Fruit fly (Drosophila melanogaster) whole organism, embryonic: ENCODE results near the gene CG12024.
A peak's percentile ranks its signal among the peaks of the same experiment; 100 is the strongest.

Experiments
- Asciz ChIP-seq: fragments of 200-800 bp; sonication (Bioruptor generic); optimal IDR thresholded peaks from 2 replicates; lab custom pipeline; 2017; ENCODE audit warnings: missing biosample characterization, mild to moderate bottlenecking, missing genetic modification characterization, missing genetic modification reagents
- B-H1 ChIP-seq: fragments of 200-800 bp; sonication (Bioruptor generic); IDR thresholded peaks from 3 replicates; pipeline ENCODE4 v1.3.6; 2022; ENCODE audit warnings: missing biosample characterization, missing genetic modification characterization
- BtbVII ChIP-seq: fragments of 200-800 bp; sonication (Bioruptor generic); optimal IDR thresholded peaks from 3 replicates; lab custom pipeline; 2017; ENCODE audit warnings: missing biosample characterization, mild to moderate bottlenecking, missing genetic modification characterization
- CG11398 ChIP-seq: fragments of 200-800 bp; sonication (Bioruptor generic); optimal IDR thresholded peaks from 2 replicates; lab custom pipeline; 2016; ENCODE audit warnings: missing biosample characterization, missing genetic modification characterization
- CG11504 ChIP-seq: fragments of 200-800 bp; sonication (Bioruptor generic); optimal IDR thresholded peaks from 3 replicates; lab custom pipeline; 2019; ENCODE audit warnings: missing biosample characterization, mild to moderate bottlenecking, missing genetic modification characterization, moderate library complexity
- CG12071 ChIP-seq: fragments of 200-800 bp; sonication (Bioruptor generic); optimal IDR thresholded peaks from 3 replicates; lab custom pipeline; 2018; ENCODE audit warnings: missing biosample characterization, mild to moderate bottlenecking, missing genetic modification characterization
- CG1233 ChIP-seq: fragments of 200-800 bp; sonication (Bioruptor generic); optimal IDR thresholded peaks from 4 replicates; lab custom pipeline; 2018; ENCODE audit warnings: missing biosample characterization, mild to moderate bottlenecking, missing genetic modification characterization
- CG13775 ChIP-seq: fragments of 200-800 bp; sonication (Bioruptor generic); optimal IDR thresholded peaks from 3 replicates; lab custom pipeline; 2017; ENCODE audit warnings: missing biosample characterization, mild to moderate bottlenecking, missing genetic modification characterization
- CG15514 ChIP-seq: fragments of 200-800 bp; sonication (Bioruptor generic); optimal IDR thresholded peaks from 3 replicates; lab custom pipeline; 2017; ENCODE audit warnings: missing biosample characterization, missing genetic modification characterization, mild to moderate bottlenecking, moderate library complexity, missing genetic modification reagents
- CG17328 ChIP-seq: fragments of 200-800 bp; sonication (Bioruptor generic); IDR thresholded peaks from 2 replicates; pipeline ENCODE4 v1.3.6; 2022; ENCODE audit warnings: missing biosample characterization, missing genetic modification characterization
- CG17802 ChIP-seq: fragments of 200-800 bp; sonication (Bioruptor generic); optimal IDR thresholded peaks from 2 replicates; lab custom pipeline; 2018; ENCODE audit warnings: missing biosample characterization, mild to moderate bottlenecking, missing genetic modification characterization, moderate library complexity
- CG17829 ChIP-seq: fragments of 200-800 bp; optimal IDR thresholded peaks from 2 replicates; lab custom pipeline; 2019; ENCODE audit warnings: missing biosample characterization, mild to moderate bottlenecking, missing genetic modification characterization, moderate library complexity
- CG18262 ChIP-seq: fragments of 200-800 bp; optimal IDR thresholded peaks from 3 replicates; lab custom pipeline; 2019; ENCODE audit warnings: missing biosample characterization, mild to moderate bottlenecking, missing genetic modification characterization, moderate library complexity
- CG2129 ChIP-seq: fragments of 200-800 bp; sonication (Bioruptor generic); IDR thresholded peaks from 2 replicates; pipeline ENCODE4 v1.3.6; 2022; ENCODE audit warnings: missing biosample characterization, missing genetic modification characterization; ENCODE audit not compliant: partially characterized antibody
- CG2678 ChIP-seq: fragments of 200-800 bp; sonication (Bioruptor generic); optimal IDR thresholded peaks from 3 replicates; lab custom pipeline; 2019; ENCODE audit warnings: missing biosample characterization, mild to moderate bottlenecking, missing genetic modification characterization, moderate library complexity
- CG31224 ChIP-seq: fragments of 200-800 bp; sonication (Bioruptor generic); IDR thresholded peaks from 2 replicates; pipeline ENCODE4 v1.3.6; 2022; ENCODE audit warnings: missing biosample characterization, missing genetic modification characterization
- CG3281 ChIP-seq: fragments of 200-800 bp; sonication (Bioruptor generic); optimal IDR thresholded peaks from 3 replicates; lab custom pipeline; 2017; ENCODE audit warnings: missing biosample characterization, mild to moderate bottlenecking, missing genetic modification characterization
- CG33213 ChIP-seq: fragments of 200-800 bp; sonication (Bioruptor generic); optimal IDR thresholded peaks from 3 replicates; lab custom pipeline; 2016; ENCODE audit warnings: missing biosample characterization, missing genetic modification characterization
- CG42726 ChIP-seq: fragments of 200-800 bp; sonication (Bioruptor generic); IDR thresholded peaks from 2 replicates; pipeline ENCODE4 v1.3.6; 2022; ENCODE audit warnings: missing biosample characterization, missing genetic modification characterization; ENCODE audit not compliant: partially characterized antibody
- CG5953 ChIP-seq: fragments of 200-800 bp; sonication (Bioruptor generic); IDR thresholded peaks from 2 replicates; pipeline ENCODE4 v1.3.6; 2022; ENCODE audit warnings: missing biosample characterization, missing genetic modification characterization
- CG6854 ChIP-seq: fragments of 200-800 bp; sonication (Bioruptor generic); optimal IDR thresholded peaks from 3 replicates; lab custom pipeline; 2017; ENCODE audit warnings: missing biosample characterization, mild to moderate bottlenecking, missing genetic modification characterization
- CG7786 ChIP-seq: fragments of 200-800 bp; sonication (Bioruptor generic); optimal IDR thresholded peaks from 2 replicates; lab custom pipeline; 2016; ENCODE audit warnings: missing biosample characterization, missing genetic modification characterization
- CG7839 ChIP-seq: fragments of 200-800 bp; sonication (Bioruptor generic); optimal IDR thresholded peaks from 3 replicates; lab custom pipeline; 2018; ENCODE audit warnings: missing biosample characterization, mild to moderate bottlenecking, missing genetic modification characterization, moderate library complexity
- CG9609 ChIP-seq: fragments of 200-800 bp; sonication (Bioruptor generic); optimal IDR thresholded peaks from 3 replicates; lab custom pipeline; 2016; ENCODE audit warnings: missing biosample characterization, missing genetic modification characterization
- Dek ChIP-seq: fragments of 200-800 bp; sonication (Bioruptor generic); optimal IDR thresholded peaks from 3 replicates; lab custom pipeline; 2019; ENCODE audit warnings: missing biosample characterization, mild to moderate bottlenecking, missing genetic modification characterization, moderate library complexity
- Hmx ChIP-seq: fragments of 200-800 bp; sonication (Bioruptor generic); optimal IDR thresholded peaks from 2 replicates; lab custom pipeline; 2016; ENCODE audit warnings: missing biosample characterization, missing genetic modification characterization
- Hr51 ChIP-seq, 2 experiments: fragments of 200-800 bp; sonication (Bioruptor generic); optimal IDR thresholded peaks; 2 replicates in 1 of 2; 3 replicates in 1 of 2; lab custom pipeline; 2016 to 2018; ENCODE audit warnings: missing biosample characterization in 2 of 2, missing genetic modification characterization in 2 of 2, mild to moderate bottlenecking in 1 of 2, moderate library complexity in 1 of 2
- Hr78 ChIP-seq, 2 experiments: fragments of 200-800 bp in 1 of 2; fragments of >200 bp in 1 of 2; sonication (Bioruptor generic) in 1 of 2; optimal IDR thresholded peaks; 2 replicates each; lab custom pipeline; 2017 to 2019; ENCODE audit warnings: missing biosample characterization in 2 of 2, missing genetic modification characterization in 2 of 2, mild to moderate bottlenecking in 1 of 2, moderate library complexity in 1 of 2
- MESR4 ChIP-seq: fragments of 200-800 bp; sonication (Bioruptor generic); optimal IDR thresholded peaks from 2 replicates; lab custom pipeline; 2018; ENCODE audit warnings: missing biosample characterization, mild to moderate bottlenecking, missing genetic modification characterization, moderate library complexity
- Med ChIP-seq: fragments of 200-800 bp; sonication (Bioruptor generic); peaks from one replicate; lab custom pipeline; 2016; ENCODE audit warnings: missing biosample characterization, missing genetic modification characterization, mild to moderate bottlenecking, inconsistent platforms, moderate library complexity
- NC2α ChIP-seq: fragments of 200-800 bp; sonication (Bioruptor generic); optimal IDR thresholded peaks from 2 replicates; lab custom pipeline; 2016; ENCODE audit warnings: missing biosample characterization, missing genetic modification characterization
- Optix ChIP-seq: fragments of 200-800 bp; sonication (Bioruptor generic); IDR thresholded peaks from 3 replicates; pipeline ENCODE4 v1.3.6; 2022; ENCODE audit warnings: missing biosample characterization, missing genetic modification characterization
- Sin3A ChIP-seq: fragments of >200 bp; optimal IDR thresholded peaks from 2 replicates; lab custom pipeline; 2018
- Spps ChIP-seq: fragments of 200-800 bp; sonication (Bioruptor generic); optimal IDR thresholded peaks from 2 replicates; lab custom pipeline; 2018; ENCODE audit warnings: missing biosample characterization, mild to moderate bottlenecking, missing genetic modification characterization
- Sry-δ ChIP-seq: fragments of 200-800 bp; sonication (Bioruptor generic); optimal IDR thresholded peaks from 2 replicates; lab custom pipeline; 2016; ENCODE audit warnings: missing biosample characterization, missing genetic modification characterization
- Trl ChIP-seq, 3 experiments: fragments of >200 bp in 2 of 3; fragments of 200-800 bp in 1 of 3; sonication (Bioruptor generic) in 1 of 3; optimal IDR thresholded peaks; 2 replicates in 1 of 3; 3 replicates in 2 of 3; lab custom pipeline; 2016 to 2017; ENCODE audit warnings: missing biosample characterization in 1 of 3, missing genetic modification characterization in 1 of 3
- al ChIP-seq: fragments of 200-800 bp; sonication (Bioruptor generic); IDR thresholded peaks from 2 replicates; pipeline ENCODE4 v1.3.6; 2022; ENCODE audit warnings: missing biosample characterization, missing genetic modification characterization
- aop ChIP-seq: fragments of 200-800 bp; sonication (Bioruptor generic); IDR thresholded peaks from 2 replicates; pipeline ENCODE4 v1.3.6; 2022; ENCODE audit warnings: missing biosample characterization, missing genetic modification characterization
- btn ChIP-seq: fragments of 200-800 bp; sonication (Bioruptor generic); optimal IDR thresholded peaks from 2 replicates; lab custom pipeline; 2016; ENCODE audit warnings: missing biosample characterization, missing genetic modification characterization
- croc ChIP-seq: fragments of 200-800 bp; sonication (Bioruptor generic); conservative IDR thresholded peaks from 3 replicates; pipeline ENCODE4 v1.3.6; 2022; ENCODE audit warnings: missing biosample characterization, missing genetic modification characterization
- ind ChIP-seq: fragments of 200-800 bp; sonication (Bioruptor generic); optimal IDR thresholded peaks from 3 replicates; lab custom pipeline; 2016; ENCODE audit warnings: missing biosample characterization, missing genetic modification characterization
- kah ChIP-seq: fragments of 200-800 bp; sonication (Bioruptor generic); optimal IDR thresholded peaks from 2 replicates; lab custom pipeline; 2018; ENCODE audit warnings: missing biosample characterization, mild to moderate bottlenecking, missing genetic modification characterization
- knrl ChIP-seq: fragments of 200-800 bp; sonication (Bioruptor generic); IDR thresholded peaks from 3 replicates; pipeline ENCODE4 v1.3.6; 2022; ENCODE audit warnings: missing biosample characterization, missing genetic modification characterization; ENCODE audit not compliant: partially characterized antibody
- onecut ChIP-seq: fragments of 200-800 bp; sonication (Bioruptor generic); IDR thresholded peaks from 2 replicates; pipeline ENCODE4 v1.3.6; 2022; ENCODE audit warnings: missing biosample characterization, missing genetic modification characterization
- org-1 ChIP-seq: fragments of 200-800 bp; sonication (Bioruptor generic); optimal IDR thresholded peaks from 2 replicates; lab custom pipeline; 2017; ENCODE audit warnings: missing biosample characterization, missing genetic modification characterization
- peb ChIP-seq: fragments of 200-800 bp; sonication (Bioruptor generic); IDR thresholded peaks from 2 replicates; pipeline ENCODE4 v1.3.6; 2022; ENCODE audit warnings: missing biosample characterization, missing genetic modification characterization
- twi ChIP-seq: fragments of 200-800 bp; optimal IDR thresholded peaks from 2 replicates; lab custom pipeline; 2019; ENCODE audit warnings: missing biosample characterization, mild to moderate bottlenecking, missing genetic modification characterization, moderate library complexity
- vvl ChIP-seq: fragments of 200-800 bp; sonication (Bioruptor generic); IDR thresholded peaks from 2 replicates; pipeline ENCODE4 v1.3.6; 2022; ENCODE audit warnings: missing biosample characterization, missing genetic modification characterization
- zen2 ChIP-seq: fragments of 200-800 bp; sonication (Bioruptor generic); IDR thresholded peaks from 3 replicates; pipeline ENCODE4 v1.3.6; 2022; ENCODE audit warnings: missing biosample characterization, missing genetic modification characterization; ENCODE audit not compliant: partially characterized antibody
- zf30C ChIP-seq: fragments of 200-800 bp; sonication (Bioruptor generic); optimal IDR thresholded peaks from 3 replicates; lab custom pipeline; 2018; ENCODE audit warnings: missing biosample characterization, mild to moderate bottlenecking, missing genetic modification characterization

The CG12024 gene

dm6 chr3L:1808631-1809030 is 48.3 kb upstream of the CG12024 start (continued):
- peak; percentile 73 for TF ChIP-seq CG6854 (GFP tag; lab: Kevin White, UChicago)
- TF ChIP-seq CG15514 (GFP tag; lab: Kevin White, UChicago) = peak; percentile 82
- peak; percentile 59 for TF ChIP-seq Spps (tag; lab: Kevin White, UChicago)
- no peak for TF ChIP-seq CG2129 (GFP tag; lab: Robert Waterston, UW)
- peak; percentile 93 for TF ChIP-seq CG7839 (tag; lab: Kevin White, UChicago)
- peak; percentile 84 for TF ChIP-seq Asciz (GFP tag; lab: Kevin White, UChicago)
- TF ChIP-seq B-H1 (GFP tag; lab: Robert Waterston, UW) = peak; percentile 89
- TF ChIP-seq CG11504 (tag; lab: Kevin White, UChicago) = peak; percentile 92
- peak; percentile 63 for TF ChIP-seq CG17802
- peak; percentile 85 for TF ChIP-seq CG7786 (GFP tag; lab: Kevin White, UChicago)
- peak; percentile 64 for TF ChIP-seq NC2α (GFP tag; lab: Kevin White, UChicago)
- peak; percentile 92 for TF ChIP-seq CG2678 (tag; lab: Kevin White, UChicago)
- TF ChIP-seq zf30C (GFP tag; lab: Kevin White, UChicago) = peak; percentile 19
- no peak for TF ChIP-seq Trl (optimal IDR thresholded peaks at IDR 0.05; lab: Kevin White, UChicago)
- peak; percentile 91 for TF ChIP-seq Trl (GFP tag; optimal IDR thresholded peaks at IDR 0.05; lab: Kevin White, UChicago)
- TF ChIP-seq kah = peak; percentile 57
- peak; percentile 80 for TF ChIP-seq CG18262 (tag; lab: Kevin White, UChicago)
- peak; percentile 71; the same call in 2 of the 3 replicates for TF ChIP-seq croc
- TF ChIP-seq vvl (GFP tag; lab: Robert Waterston, UW) = peak; percentile 94
- peak; percentile 84 for TF ChIP-seq CG3281 (GFP tag; lab: Kevin White, UChicago)
- peak; percentile 88 for TF ChIP-seq CG17829 (tag; lab: Kevin White, UChicago)
- peak; percentile 84 for TF ChIP-seq CG1233 (GFP tag; lab: Kevin White, UChicago)
- TF ChIP-seq knrl (GFP tag; lab: Robert Waterston, UW) = no peak
- peak; percentile 91 for TF ChIP-seq Optix
- TF ChIP-seq aop (GFP tag; lab: Robert Waterston, UW) = 0 out of 2 replicates have a peak, but pooled peaks have one; percentile 61
- peak; percentile 83 for TF ChIP-seq onecut (GFP tag; lab: Robert Waterston, UW)
- TF ChIP-seq Dek = peak; percentile 85
- peak; percentile 57 for TF ChIP-seq Sry-δ (GFP tag; lab: Kevin White, UChicago)
- no peak for TF ChIP-seq CG42726 (GFP tag; lab: Robert Waterston, UW)
- peak; percentile 42 for TF ChIP-seq twi (tag; lab: Kevin White, UChicago)
- TF ChIP-seq BtbVII (GFP tag; lab: Kevin White, UChicago) = peak; percentile 81
- peak; percentile 73 for TF ChIP-seq peb
- peak; percentile 83 for TF ChIP-seq CG9609 (GFP tag; lab: Kevin White, UChicago)
- TF ChIP-seq Med (GFP tag; lab: Kevin White, UChicago) = peak; percentile 99
- TF ChIP-seq Sin3A (lab: Kevin White, UChicago) = no peak
- TF ChIP-seq org-1 (GFP tag; lab: Kevin White, UChicago) = peak; percentile 84
- TF ChIP-seq CG31224 (GFP tag; lab: Robert Waterston, UW) = peak; percentile 87
- TF ChIP-seq Hr78 (GFP tag; optimal IDR thresholded peaks at IDR 0.05; lab: Kevin White, UChicago) = no peak
- peak; percentile 78 to 91 for TF ChIP-seq Hr51 (GFP tag; optimal IDR thresholded peaks at IDR 0.05; lab: Kevin White, UChicago)
- TF ChIP-seq btn = peak; percentile 81
- TF ChIP-seq CG33213 (GFP tag; lab: Kevin White, UChicago) = peak; percentile 87
- peak; percentile 92 for TF ChIP-seq al (GFP tag; lab: Robert Waterston, UW)
- peak; percentile 91 for TF ChIP-seq CG17328 (GFP tag; lab: Robert Waterston, UW)
- TF ChIP-seq CG5953 (GFP tag; lab: Robert Waterston, UW) = peak; percentile 83
- TF ChIP-seq MESR4 = peak; percentile 18
- no peak for TF ChIP-seq zen2
- peak; percentile 74 for TF ChIP-seq CG13775 (GFP tag; lab: Kevin White, UChicago)
- peak; percentile 91 for TF ChIP-seq ind
- TF ChIP-seq CG12071 (GFP tag; lab: Kevin White, UChicago) = peak; percentile 91
- no peak for TF ChIP-seq Hmx
- TF ChIP-seq CG11398 (GFP tag; lab: Kevin White, UChicago) = peak; percentile 72
